Worm (Caenorhabditis elegans): ENCODE data around the gene C31H2.3.

ce11 chrX:5193402-5193801 is 39.2 kb upstream of the C31H2.3 start:
- no peak for TF ChIP-seq lin-35 (GFP tag; optimal IDR thresholded peaks at IDR 0.05)
- TF ChIP-seq nhr-237 (tag; optimal IDR thresholded peaks at IDR 0.05): no peak
- no peak for TF ChIP-seq nhr-76 (tag; optimal IDR thresholded peaks at IDR 0.05)
- TF ChIP-seq unc-130 (tag; optimal IDR thresholded peaks at IDR 0.05): no peak
- no peak for TF ChIP-seq skn-1 (tag; optimal IDR thresholded peaks at IDR 0.05)
- TF ChIP-seq lin-39 (tag; optimal IDR thresholded peaks at IDR 0.05): no peak
- TF ChIP-seq alr-1 (tag; optimal IDR thresholded peaks at IDR 0.05; ENCODE audit: borderline replicate concordance): no peak
- no peak for TF ChIP-seq pag-3 (tag; optimal IDR thresholded peaks at IDR 0.05; ENCODE audit: borderline replicate concordance, insufficient read depth)
- TF ChIP-seq unc-62 (GFP tag; optimal IDR thresholded peaks at IDR 0.05): no peak
